Worm (Caenorhabditis elegans): ENCODE results near the gene mpdu-1.

DNA sequence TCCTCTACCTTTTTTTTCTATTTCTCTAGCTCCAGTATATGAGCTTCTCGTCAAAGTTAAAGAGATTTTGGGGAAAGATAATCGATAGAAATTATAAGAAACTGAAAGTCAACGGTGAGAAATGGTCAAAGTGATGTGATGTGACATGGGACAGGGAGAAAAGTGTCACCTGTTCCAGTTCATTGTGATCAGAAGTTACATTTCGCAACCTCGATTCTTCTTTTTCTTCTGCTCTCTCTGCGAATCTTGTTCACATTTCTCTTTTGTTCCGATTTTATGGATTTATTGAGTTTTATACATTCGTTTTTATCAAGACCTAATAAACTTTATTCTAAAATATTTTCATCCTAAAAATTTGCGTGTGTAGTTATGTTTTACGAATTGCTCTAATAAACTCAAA, 23.3 kb downstream of the mpdu-1 start:
- no peak for TF ChIP-seq sdc-2 (tag; optimal IDR thresholded peaks at IDR 0.05)
- TF ChIP-seq tbx-7 (tag; optimal IDR thresholded peaks at IDR 0.05) = no peak
- TF ChIP-seq nhr-11 (tag; optimal IDR thresholded peaks at IDR 0.05) = no peak
- TF ChIP-seq unc-86 (tag; optimal IDR thresholded peaks at IDR 0.05) = no peak
- no peak for TF ChIP-seq hlh-30 (tag; optimal IDR thresholded peaks at IDR 0.05; ENCODE audit: insufficient read depth)

Data from whole organism, late embryonic.